Worm (Caenorhabditis elegans): ENCODE measurements around the gene T28C12.6.

- no peak for TF ChIP-seq W03F9.2 (tag; optimal IDR thresholded peaks at IDR 0.05)
- no peak for TF ChIP-seq him-1 (tag; optimal IDR thresholded peaks at IDR 0.05)
- no peak for TF ChIP-seq dao-5 (tag; optimal IDR thresholded peaks at IDR 0.05)
Measured at ce11 chrV:6342502-6342901, 6.6 kb upstream of the T28C12.6 start.
